Fruit fly (Drosophila melanogaster): ENCODE measurements around the gene CG42331.
A peak's percentile ranks its signal among the peaks of the same experiment; 100 is the strongest.

CG42331 gene

dm6 chr3R:24809576-24810279 is 37.7 kb downstream of the CG42331 start (continued):
- no peak for TF ChIP-seq Tbp (GFP tag; optimal IDR thresholded peaks at IDR 0.05)
- TF ChIP-seq CG1792 (GFP tag; optimal IDR thresholded peaks at IDR 0.05), result no peak
- peak; percentile 41 for TF ChIP-seq CG12236 (GFP tag; optimal IDR thresholded peaks at IDR 0.05)
- TF ChIP-seq Sry-β (GFP tag; optimal IDR thresholded peaks at IDR 0.05), result peak; percentile 31
- peak; percentile 84 for TF ChIP-seq ATbp (GFP tag; optimal IDR thresholded peaks at IDR 0.05)
- TF ChIP-seq Hsf (GFP tag; optimal IDR thresholded peaks at IDR 0.05), result no peak
- no peak for TF ChIP-seq CG17186 (GFP tag; optimal IDR thresholded peaks at IDR 0.05)
- TF ChIP-seq cg (GFP tag; optimal IDR thresholded peaks at IDR 0.05), result no peak
- no peak; the same call in 1 of the 2 replicates for TF ChIP-seq ranshi (GFP tag; IDR thresholded peaks at IDR 0.05)
- TF ChIP-seq dan (GFP tag; IDR thresholded peaks at IDR 0.05), result no peak
- no peak for TF ChIP-seq fu2 (GFP tag; optimal IDR thresholded peaks at IDR 0.05)
- peak; percentile 41 for TF ChIP-seq org-1 (GFP tag; optimal IDR thresholded peaks at IDR 0.05)
- no peak for TF ChIP-seq ssp (GFP tag; IDR thresholded peaks at IDR 0.05)
- TF ChIP-seq gcm (GFP tag; optimal IDR thresholded peaks at IDR 0.05), result peak; percentile 44
- TF ChIP-seq CG1529 (GFP tag; optimal IDR thresholded peaks at IDR 0.05), result peak; percentile 39
- TF ChIP-seq CG13775 (GFP tag; optimal IDR thresholded peaks at IDR 0.05), result no peak
- no peak for TF ChIP-seq Hmx (GFP tag; optimal IDR thresholded peaks at IDR 0.05)
- no peak for TF ChIP-seq ase (GFP tag; IDR thresholded peaks at IDR 0.05)
- TF ChIP-seq E2f1 (GFP tag; IDR thresholded peaks at IDR 0.05), result no peak
- peak; percentile 41 for TF ChIP-seq CG33213 (GFP tag; optimal IDR thresholded peaks at IDR 0.05)
- TF ChIP-seq pfk (GFP tag; optimal IDR thresholded peaks at IDR 0.05), result no peak
- TF ChIP-seq B-H1 (GFP tag; IDR thresholded peaks at IDR 0.05), result no peak; the same call in 2 of the 3 replicates
- peak; percentile 86 for TF ChIP-seq CG6813 (GFP tag; optimal IDR thresholded peaks at IDR 0.05)
- peak; percentile 65 for TF ChIP-seq CG17359 (tag; optimal IDR thresholded peaks at IDR 0.05)
- no peak for TF ChIP-seq NK7.1 (GFP tag; optimal IDR thresholded peaks at IDR 0.05)
- no peak for TF ChIP-seq dimm (GFP tag; IDR thresholded peaks at IDR 0.05)
- TF ChIP-seq gcm2 (GFP tag; optimal IDR thresholded peaks at IDR 0.05), result no peak
- no peak for TF ChIP-seq otp (GFP tag; IDR thresholded peaks at IDR 0.05)
- no peak for TF ChIP-seq CG1602 (GFP tag; optimal IDR thresholded peaks at IDR 0.05)
- TF ChIP-seq Taf1 (GFP tag; IDR thresholded peaks at IDR 0.05), result no peak
- TF ChIP-seq caup (GFP tag; optimal IDR thresholded peaks at IDR 0.05; ENCODE audit: severe bottlenecking), result peak; percentile 68
- TF ChIP-seq hth (optimal IDR thresholded peaks at IDR 0.05), result no peak
- TF ChIP-seq esg (GFP tag; conservative IDR thresholded peaks at IDR 0.05), result no peak
- no peak for TF ChIP-seq CG2678 (tag; optimal IDR thresholded peaks at IDR 0.05)
- TF ChIP-seq Sox100B (GFP tag; optimal IDR thresholded peaks at IDR 0.05), result no peak
- TF ChIP-seq Kr (GFP tag; optimal IDR thresholded peaks at IDR 0.05), result no peak
- TF ChIP-seq pros (GFP tag; optimal IDR thresholded peaks at IDR 0.05), result no peak
- TF ChIP-seq Asciz (GFP tag; optimal IDR thresholded peaks at IDR 0.05), result peak; percentile 92
- no peak for TF ChIP-seq CG4282 (GFP tag; optimal IDR thresholded peaks at IDR 0.05)
- no peak for TF ChIP-seq CG32532 (GFP tag; IDR thresholded peaks at IDR 0.05)
- TF ChIP-seq tin (GFP tag; optimal IDR thresholded peaks at IDR 0.05), result no peak
- TF ChIP-seq salm (tag; optimal IDR thresholded peaks at IDR 0.05), result peak; percentile 57
- peak; percentile 67 for TF ChIP-seq PHDP (tag; optimal IDR thresholded peaks at IDR 0.05)
- TF ChIP-seq CG4617 (GFP tag; optimal IDR thresholded peaks at IDR 0.05; ENCODE audit: borderline replicate concordance), result no peak
- TF ChIP-seq lbe (GFP tag; optimal IDR thresholded peaks at IDR 0.05), result no peak
- no peak for TF ChIP-seq gfzf (GFP tag; optimal IDR thresholded peaks at IDR 0.05)
- TF ChIP-seq unc-4 (GFP tag; IDR thresholded peaks at IDR 0.05; ENCODE audit: partially characterized antibody), result no peak
- no peak for TF ChIP-seq slp2 (GFP tag; optimal IDR thresholded peaks at IDR 0.05)
- TF ChIP-seq sqz (GFP tag; optimal IDR thresholded peaks at IDR 0.05), result no peak
- TF ChIP-seq CG14710 (tag; optimal IDR thresholded peaks at IDR 0.05), result peak; percentile 57
